Fruit fly (Drosophila melanogaster): ENCODE measurements around the gene CG34299.

CG34299 gene

DNA sequence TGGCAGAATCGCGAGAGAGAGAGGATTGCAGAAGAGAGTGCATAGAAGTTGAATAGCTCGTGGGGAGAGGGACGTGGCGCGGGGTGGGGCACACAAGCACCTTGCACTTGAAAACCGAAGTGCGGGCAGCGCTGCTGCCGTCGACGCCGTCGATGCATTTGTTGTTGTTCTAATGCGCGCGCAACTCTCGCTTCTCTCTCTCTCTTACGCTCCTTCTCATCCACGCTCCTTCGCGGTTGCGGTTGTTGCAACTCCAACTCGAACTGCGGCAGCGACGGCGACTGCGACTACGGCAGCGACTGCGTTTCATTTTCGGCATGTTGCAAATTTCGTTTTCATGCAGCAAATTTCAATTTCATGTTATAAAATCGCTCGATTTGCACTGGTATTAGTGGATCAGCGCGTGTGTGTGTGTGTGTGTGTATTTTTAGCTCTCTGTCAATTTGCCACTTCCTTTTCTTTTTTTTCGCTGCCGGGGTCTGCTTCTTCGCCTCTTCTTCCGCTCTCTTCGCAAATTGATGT is 23.5 kb downstream of the CG34299 start (continued):
- TF ChIP-seq crol (GFP tag; IDR thresholded peaks at IDR 0.05) (peak; percentile 96), vfl (GFP tag; optimal IDR thresholded peaks at IDR 0.05) (no peak), ken (GFP tag; IDR thresholded peaks at IDR 0.05) (no peak), Atf6 (GFP tag; IDR thresholded peaks at IDR 0.05) (no peak), Poxn (GFP tag; IDR thresholded peaks at IDR 0.05) (0 out of 2 replicates have a peak, but pooled peaks have one; percentile 4), CG4617 (GFP tag; optimal IDR thresholded peaks at IDR 0.05; ENCODE audit: borderline replicate concordance) (no peak), zen (tag; optimal IDR thresholded peaks at IDR 0.05) (no peak), bcd (GFP tag; optimal IDR thresholded peaks at IDR 0.05) (no peak), Nf-YB (GFP tag; optimal IDR thresholded peaks at IDR 0.05) (peak; percentile 59), gce (GFP tag; IDR thresholded peaks at IDR 0.05) (no peak), ase (GFP tag; IDR thresholded peaks at IDR 0.05) (no peak), CG33213 (GFP tag; optimal IDR thresholded peaks at IDR 0.05) (no peak), CG33557 (GFP tag; optimal IDR thresholded peaks at IDR 0.05) (no peak), MTF-1 (GFP tag; optimal IDR thresholded peaks at IDR 0.05; ENCODE audit: borderline replicate concordance) (no peak), sd (tag; optimal IDR thresholded peaks at IDR 0.05) (no peak), CG5180 (GFP tag; optimal IDR thresholded peaks at IDR 0.05) (peak; percentile 94), sqz (GFP tag; optimal IDR thresholded peaks at IDR 0.05) (no peak), CG15479 (GFP tag; optimal IDR thresholded peaks at IDR 0.05) (peak; percentile 84), cg (GFP tag; optimal IDR thresholded peaks at IDR 0.05) (peak; percentile 42), E2f1 (GFP tag; IDR thresholded peaks at IDR 0.05) (no peak), CG12104 (GFP tag; optimal IDR thresholded peaks at IDR 0.05) (no peak), ap (GFP tag; IDR thresholded peaks at IDR 0.05) (no peak), Meics (GFP tag; optimal IDR thresholded peaks at IDR 0.05) (no peak), CG9797 (GFP tag; optimal IDR thresholded peaks at IDR 0.05) (no peak), CG9817 (tag; optimal IDR thresholded peaks at IDR 0.05) (no peak), yki (optimal IDR thresholded peaks at IDR 0.05) (no peak), CG6813 (GFP tag; optimal IDR thresholded peaks at IDR 0.05) (no peak), vnd (GFP tag; IDR thresholded peaks at IDR 0.05; ENCODE audit: partially characterized antibody) (0 out of 3 replicates have a peak, but pooled peaks have one; percentile 14), Adf1 (GFP tag; IDR thresholded peaks at IDR 0.05) (peak; percentile 50; the same call in 1 of the 2 replicates), unc-4 (GFP tag; IDR thresholded peaks at IDR 0.05; ENCODE audit: partially characterized antibody) (no peak), CG12236 (GFP tag; optimal IDR thresholded peaks at IDR 0.05) (no peak), inv (GFP tag; IDR thresholded peaks at IDR 0.05; ENCODE audit: partially characterized antibody) (no peak), CG16813 (GFP tag; IDR thresholded peaks at IDR 0.05; ENCODE audit: partially characterized antibody) (no peak), CG16863 (GFP tag; optimal IDR thresholded peaks at IDR 0.05) (no peak), btn (GFP tag; optimal IDR thresholded peaks at IDR 0.05) (no peak), HLHmδ (GFP tag; optimal IDR thresholded peaks at IDR 0.05) (no peak), gsb (GFP tag; IDR thresholded peaks at IDR 0.05) (no peak), CG7786 (GFP tag; optimal IDR thresholded peaks at IDR 0.05) (no peak), CG18619 (GFP tag; optimal IDR thresholded peaks at IDR 0.05) (no peak), MESR4 (GFP tag; optimal IDR thresholded peaks at IDR 0.05) (no peak), usp (GFP tag; optimal IDR thresholded peaks at IDR 0.05) (no peak), kah (GFP tag; optimal IDR thresholded peaks at IDR 0.05) (no peak), CrebB (tag; optimal IDR thresholded peaks at IDR 0.05) (no peak), peb (GFP tag; IDR thresholded peaks at IDR 0.05) (no peak), da (GFP tag; optimal IDR thresholded peaks at IDR 0.05) (no peak), caup (GFP tag; optimal IDR thresholded peaks at IDR 0.05; ENCODE audit: severe bottlenecking) (no peak), tup (GFP tag; optimal IDR thresholded peaks at IDR 0.05) (no peak), Scr (GFP tag; IDR thresholded peaks at IDR 0.05; ENCODE audit: partially characterized antibody) (no peak), ewg (GFP tag; optimal IDR thresholded peaks at IDR 0.05) (peak; percentile 42), Hmr (GFP tag; optimal IDR thresholded peaks at IDR 0.05) (no peak)

Measured in whole organism, embryonic.